Fruit fly (Drosophila melanogaster) whole organism, embryonic: ENCODE results near the gene CG32454.

Experiments used
- CG14441 ChIP-seq: fragments of 200-800 bp; sonication (Bioruptor generic); IDR thresholded peaks from 2 replicates; pipeline ENCODE4 v1.3.6; 2022; ENCODE audit warnings: missing biosample characterization, missing genetic modification characterization
- CG3847 ChIP-seq: fragments of 200-800 bp; sonication (Bioruptor generic); IDR thresholded peaks from 2 replicates; pipeline ENCODE4 v1.3.6; 2022; ENCODE audit warnings: missing biosample characterization, missing genetic modification characterization
- CG4328 ChIP-seq: fragments of 200-800 bp; sonication (Bioruptor generic); optimal IDR thresholded peaks from 3 replicates; lab custom pipeline; 2017; ENCODE audit warnings: missing biosample characterization, missing genetic modification reagents, missing genetic modification characterization
- danr ChIP-seq: fragments of 200-800 bp; sonication (Bioruptor generic); IDR thresholded peaks from 2 replicates; pipeline ENCODE4 v1.3.6; 2022; ENCODE audit warnings: missing biosample characterization, missing genetic modification characterization
- ham ChIP-seq: fragments of 200-800 bp; sonication (Bioruptor generic); IDR thresholded peaks from 2 replicates; pipeline ENCODE4 v1.3.6; 2022; ENCODE audit warnings: missing biosample characterization, missing genetic modification characterization
- hb ChIP-seq: fragments of 200-800 bp; sonication (Bioruptor generic); IDR thresholded peaks from 3 replicates; pipeline ENCODE4 v1.3.6; 2022; ENCODE audit warnings: missing biosample characterization, missing genetic modification characterization; ENCODE audit not compliant: partially characterized antibody
- sens ChIP-seq: fragments of 200-800 bp; sonication (Bioruptor generic); peaks from one replicate; lab custom pipeline; 2016; ENCODE audit warnings: missing biosample characterization, missing genetic modification characterization

The CG32454 gene

dm6 chr3L:22774479-22774878, 44.9 kb downstream of the CG32454 start:
- TF ChIP-seq CG3847 (GFP tag; lab: Robert Waterston, UW) (no peak), ham (GFP tag; lab: Robert Waterston, UW) (no peak), CG4328 (GFP tag; lab: Kevin White, UChicago) (no peak), CG14441 (GFP tag; lab: Robert Waterston, UW) (no peak), hb (GFP tag; lab: Robert Waterston, UW) (no peak), danr (GFP tag; lab: Robert Waterston, UW) (no peak), sens (GFP tag; lab: Kevin White, UChicago) (peak; percentile 37)
